Fruit fly (Drosophila melanogaster): Measurements from ENCODE around the gene CG31145.

Gene CG31145

DNA sequence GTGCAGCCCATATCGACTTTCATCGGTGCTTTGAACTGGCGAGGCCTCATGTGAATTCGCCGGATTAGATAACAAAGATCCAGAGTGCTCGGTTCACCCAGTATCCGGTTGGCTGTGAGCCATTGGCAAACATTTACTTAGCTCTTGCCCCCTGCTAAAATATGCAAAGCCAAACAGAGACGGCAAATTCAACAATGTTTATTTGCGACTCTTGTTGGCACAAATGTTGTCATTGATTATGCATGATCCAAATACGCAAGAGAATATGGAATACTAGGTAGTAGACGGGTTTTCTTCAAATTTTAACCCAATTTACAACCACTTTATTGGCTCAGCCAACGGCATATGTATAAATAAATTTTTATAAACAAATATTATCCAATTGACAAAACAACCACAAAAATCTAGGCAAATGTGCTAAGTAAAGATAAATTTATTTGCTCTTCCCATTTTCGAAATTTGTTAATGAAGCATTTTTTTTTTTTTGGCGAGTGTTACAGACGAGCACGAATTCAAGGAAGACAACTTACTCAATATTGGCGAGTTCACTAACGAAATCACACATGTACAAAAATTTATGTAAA is 16.8 kb downstream of the CG31145 start (continued):
- TF ChIP-seq crp (GFP tag; optimal IDR thresholded peaks at IDR 0.05) (no peak), nau (GFP tag; optimal IDR thresholded peaks at IDR 0.05) (peak; percentile 81), fd96Cb (tag; optimal IDR thresholded peaks at IDR 0.05) (no peak), dmrt99B (tag; optimal IDR thresholded peaks at IDR 0.05) (peak; percentile 40), CG31365 (tag; optimal IDR thresholded peaks at IDR 0.05) (peak; percentile 16), Bgb (GFP tag; IDR thresholded peaks at IDR 0.05; ENCODE audit: partially characterized antibody) (no peak), sima (GFP tag; optimal IDR thresholded peaks at IDR 0.05) (no peak), Asciz (GFP tag; optimal IDR thresholded peaks at IDR 0.05) (peak; percentile 21), CG10366 (GFP tag; IDR thresholded peaks at IDR 0.05) (peak; percentile 36; the same call in 1 of the 2 replicates), gcm2 (GFP tag; optimal IDR thresholded peaks at IDR 0.05) (peak; percentile 27), hkb (optimal IDR thresholded peaks at IDR 0.05) (no peak), hkb (GFP tag; IDR thresholded peaks at IDR 0.05) (peak; percentile 71), CG12071 (GFP tag; optimal IDR thresholded peaks at IDR 0.05) (peak; percentile 83), CG1602 (GFP tag; optimal IDR thresholded peaks at IDR 0.05) (peak; percentile 1), CG6854 (GFP tag; optimal IDR thresholded peaks at IDR 0.05) (peak; percentile 77), zfh1 (GFP tag; IDR thresholded peaks at IDR 0.05) (0 out of 3 replicates have a peak, but pooled peaks have one; percentile 27), slou (GFP tag; optimal IDR thresholded peaks at IDR 0.05) (peak; percentile 10), nerfin-2 (GFP tag; IDR thresholded peaks at IDR 0.05; ENCODE audit: partially characterized antibody) (no peak), mirr (GFP tag; optimal IDR thresholded peaks at IDR 0.05) (peak; percentile 86), sens-2 (GFP tag; IDR thresholded peaks at IDR 0.05) (0 out of 2 replicates have a peak, but pooled peaks have one; percentile 16), Mad (GFP tag; optimal IDR thresholded peaks at IDR 0.05) (no peak), CG6689 (GFP tag; IDR thresholded peaks at IDR 0.05) (peak; percentile 35; the same call in 1 of the 2 replicates), croc (GFP tag; conservative IDR thresholded peaks at IDR 0.05) (no peak), Tbp (GFP tag; optimal IDR thresholded peaks at IDR 0.05) (no peak), CG33213 (GFP tag; optimal IDR thresholded peaks at IDR 0.05) (peak; percentile 60), CG2678 (tag; optimal IDR thresholded peaks at IDR 0.05) (peak; percentile 79), dpn (GFP tag; optimal IDR thresholded peaks at IDR 0.05) (peak; percentile 36 to 59), CG31441 (GFP tag; IDR thresholded peaks at IDR 0.05) (no peak), Hey (tag; optimal IDR thresholded peaks at IDR 0.05) (peak; percentile 59), CG12155 (GFP tag; optimal IDR thresholded peaks at IDR 0.05) (peak; percentile 55), CG11696 (GFP tag; IDR thresholded peaks at IDR 0.05) (peak; percentile 67), CG3847 (GFP tag; IDR thresholded peaks at IDR 0.05) (peak; percentile 50; the same call in 1 of the 2 replicates), sug (tag; optimal IDR thresholded peaks at IDR 0.05) (peak; percentile 51), sim (GFP tag; IDR thresholded peaks at IDR 0.05) (no peak), CG12769 (tag; optimal IDR thresholded peaks at IDR 0.05) (peak; percentile 90), CG2120 (GFP tag; optimal IDR thresholded peaks at IDR 0.05) (peak; percentile 81), Opbp (GFP tag; IDR thresholded peaks at IDR 0.05; ENCODE audit: partially characterized antibody) (no peak), HLH3B (GFP tag; IDR thresholded peaks at IDR 0.05) (no peak; the same call in 1 of the 2 replicates), CG1832 (GFP tag; optimal IDR thresholded peaks at IDR 0.05) (no peak), CG9817 (tag; optimal IDR thresholded peaks at IDR 0.05) (peak; percentile 67), ind (GFP tag; optimal IDR thresholded peaks at IDR 0.05) (peak; percentile 23), CG8478 (optimal IDR thresholded peaks at IDR 0.05) (no peak), mam (GFP tag; optimal IDR thresholded peaks at IDR 0.05) (peak; percentile 48), CG3065 (GFP tag; optimal IDR thresholded peaks at IDR 0.05) (no peak), row (GFP tag; IDR thresholded peaks at IDR 0.05) (peak; percentile 28; the same call in 2 of the 3 replicates), sisA (GFP tag; IDR thresholded peaks at IDR 0.05) (no peak), tup (GFP tag; optimal IDR thresholded peaks at IDR 0.05) (peak; percentile 43), al (GFP tag; IDR thresholded peaks at IDR 0.05) (peak; percentile 39; the same call in 1 of the 2 replicates), CG4820 (GFP tag; optimal IDR thresholded peaks at IDR 0.05) (no peak), CG14860 (GFP tag; IDR thresholded peaks at IDR 0.05; ENCODE audit: partially characterized antibody) (no peak)

All from whole organism, embryonic.